Worm (Caenorhabditis elegans) whole organism, L4 larva: ENCODE results near the gene C14B9.3.

Experiments used
- aly-2 ChIP-seq: sonication (generic microtip); optimal IDR thresholded peaks from 2 replicates; lab custom pipeline; 2018; ENCODE audit warnings: missing biosample characterization, missing genetic modification characterization
- dpl-1 ChIP-seq: fragments of 150-350 bp; optimal IDR thresholded peaks from 2 replicates; lab custom pipeline; 2014; ENCODE audit warnings: missing biosample characterization, missing genetic modification reagents, missing genetic modification characterization
- fkh-10 ChIP-seq: fragments of 150-350 bp; optimal IDR thresholded peaks from 2 replicates; lab custom pipeline; 2014; ENCODE audit warnings: missing biosample characterization, missing genetic modification reagents, missing genetic modification characterization
- fos-1 ChIP-seq: fragments of 150-350 bp; optimal IDR thresholded peaks from 2 replicates; lab custom pipeline; 2014; ENCODE audit warnings: missing biosample characterization, missing genetic modification characterization
- lin-13 ChIP-seq: fragments of 150-350 bp; optimal IDR thresholded peaks from 2 replicates; lab custom pipeline; 2014; ENCODE audit warnings: missing biosample characterization, missing genetic modification reagents, missing genetic modification characterization
- mep-1 ChIP-seq: fragments of 150-350 bp; sonication (generic microtip); optimal IDR thresholded peaks from 3 replicates; lab custom pipeline; 2014; ENCODE audit warnings: missing biosample characterization, missing genetic modification characterization
- snpc-4 ChIP-seq: fragments of 150-350 bp; optimal IDR thresholded peaks from 2 replicates; lab custom pipeline; 2014; ENCODE audit warnings: missing biosample characterization, missing genetic modification characterization
- tag-97 ChIP-seq: fragments of 200-800 bp; sonication (Bioruptor generic); IDR thresholded peaks from 2 replicates; pipeline ENCODE4 v1.3.6; 2022; ENCODE audit warnings: missing genetic modification characterization, missing compliant biosample characterization
- zfp-3 ChIP-seq: fragments of 200-800 bp; sonication (Bioruptor generic); conservative IDR thresholded peaks from 2 replicates; pipeline ENCODE4 v1.3.6; 2022; ENCODE audit warnings: missing genetic modification reagents, missing genetic modification characterization, missing compliant biosample characterization

DNA sequence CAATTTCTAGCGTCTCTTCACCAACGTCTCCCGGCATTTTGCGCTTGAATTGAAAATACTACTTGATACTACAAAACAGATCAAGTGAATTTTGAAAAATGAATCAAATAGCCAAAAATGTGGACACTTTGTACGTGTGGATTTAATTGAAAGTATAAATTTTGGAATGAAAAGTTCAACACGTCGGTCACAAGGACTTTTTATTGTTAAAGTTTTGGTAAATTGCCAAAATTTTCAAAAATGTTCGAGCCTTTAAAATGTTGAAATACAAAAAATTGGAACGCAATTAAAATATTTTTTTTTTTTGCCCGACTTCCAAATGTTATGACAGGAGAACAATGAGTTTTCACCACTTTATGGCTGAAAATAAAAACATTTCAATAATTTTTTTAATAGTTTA lies 10.5 kb upstream of the C14B9.3 start, which contains the start of gene K06H7.8:
- TF ChIP-seq mep-1 (tag; lab: Kevin White, UChicago) (no peak), zfp-3 (no peak), fos-1 (tag; lab: Kevin White, UChicago) (no peak), aly-2 (tag; lab: Kevin White, UChicago) (no peak), fkh-10 (GFP tag; lab: Kevin White, UChicago) (no peak), lin-13 (GFP tag; lab: Kevin White, UChicago) (no peak), snpc-4 (tag; lab: Kevin White, UChicago) (no peak), dpl-1 (GFP tag; lab: Kevin White, UChicago) (no peak), tag-97 (GFP tag; lab: Robert Waterston, UW) (no peak)
